Worm (Caenorhabditis elegans) whole organism, mixed stage, embryonic: ENCODE results near the gene F11A5.18.

ENCODE experiments used
- M03D4.4 ChIP-seq: sonication (generic microtip); optimal IDR thresholded peaks from 2 replicates; lab custom pipeline; 2017; ENCODE audit warnings: mild to moderate bottlenecking, missing genetic modification characterization, missing compliant biosample characterization
- bed-3 ChIP-seq: fragments of 200-800 bp; sonication (Bioruptor generic); optimal IDR thresholded peaks from 3 replicates; lab custom pipeline; 2018; ENCODE audit warnings: mild to moderate bottlenecking, missing genetic modification characterization, moderate library complexity, missing compliant biosample characterization
- blmp-1 ChIP-seq: fragments of 150-350 bp; optimal IDR thresholded peaks from 2 replicates; lab custom pipeline; 2014; ENCODE audit warnings: missing biosample characterization, missing genetic modification characterization
- ceh-39 ChIP-seq: fragments of 150-350 bp; optimal IDR thresholded peaks from 2 replicates; lab custom pipeline; 2014; ENCODE audit warnings: missing biosample characterization, missing genetic modification characterization
- ceh-43 ChIP-seq: fragments of 200-800 bp; sonication (Bioruptor generic); optimal IDR thresholded peaks from 2 replicates; lab custom pipeline; 2018; ENCODE audit warnings: mild to moderate bottlenecking, missing genetic modification characterization, moderate library complexity, missing compliant biosample characterization
- ceh-83 ChIP-seq: fragments of 200-800 bp; sonication (Bioruptor generic); optimal IDR thresholded peaks from 2 replicates; lab custom pipeline; 2018; ENCODE audit warnings: mild to moderate bottlenecking, missing genetic modification characterization, missing compliant biosample characterization
- ces-1 ChIP-seq: fragments of 150-350 bp; optimal IDR thresholded peaks from 2 replicates; lab custom pipeline; 2014; ENCODE audit warnings: missing biosample characterization, missing genetic modification reagents, missing genetic modification characterization
- cnd-1 ChIP-seq: fragments of 200-800 bp; sonication (Bioruptor generic); optimal IDR thresholded peaks from 2 replicates; lab custom pipeline; 2018; ENCODE audit warnings: mild to moderate bottlenecking, missing genetic modification characterization, missing compliant biosample characterization
- drap-1 ChIP-seq: fragments of 200-800 bp; sonication (Bioruptor generic); optimal IDR thresholded peaks from 3 replicates; lab custom pipeline; 2018; ENCODE audit warnings: mild to moderate bottlenecking, missing genetic modification characterization, missing compliant biosample characterization
- elt-1 ChIP-seq: sonication (generic microtip); optimal IDR thresholded peaks from 2 replicates; lab custom pipeline; 2017; ENCODE audit warnings: missing genetic modification characterization, mild to moderate bottlenecking, missing compliant biosample characterization, antibody characterized with exemption, moderate library complexity, borderline replicate concordance; ENCODE audit not compliant: insufficient read depth
- flh-1 ChIP-seq: fragments of 200-800 bp; sonication (Bioruptor generic); optimal IDR thresholded peaks from 2 replicates; lab custom pipeline; 2018; ENCODE audit warnings: mild to moderate bottlenecking, missing genetic modification characterization, moderate library complexity, missing compliant biosample characterization
- ham-2 ChIP-seq: fragments of 200-800 bp; sonication (Bioruptor generic); optimal IDR thresholded peaks from 2 replicates; lab custom pipeline; 2018; ENCODE audit warnings: mild to moderate bottlenecking, missing genetic modification characterization, missing compliant biosample characterization
- hlh-1 ChIP-seq: fragments of 150-350 bp; optimal IDR thresholded peaks from 2 replicates; lab custom pipeline; 2014; ENCODE audit warnings: missing biosample characterization, missing genetic modification reagents, missing genetic modification characterization
- lin-13 ChIP-seq: fragments of 150-350 bp; optimal IDR thresholded peaks from 2 replicates; lab custom pipeline; 2014; ENCODE audit warnings: missing biosample characterization, missing genetic modification characterization
- lin-32 ChIP-seq: fragments of 200-800 bp; sonication (Bioruptor generic); optimal IDR thresholded peaks from 2 replicates; lab custom pipeline; 2018; ENCODE audit warnings: mild to moderate bottlenecking, missing genetic modification characterization, missing compliant biosample characterization
- lsy-2 ChIP-seq: fragments of 150-350 bp; optimal IDR thresholded peaks from 2 replicates; lab custom pipeline; 2014; ENCODE audit warnings: missing biosample characterization, missing genetic modification characterization
- mab-5 ChIP-seq: fragments of 150-350 bp; optimal IDR thresholded peaks from 2 replicates; lab custom pipeline; 2014; ENCODE audit warnings: missing biosample characterization, missing genetic modification characterization
- mep-1 ChIP-seq: fragments of 150-350 bp; optimal IDR thresholded peaks from 2 replicates; lab custom pipeline; 2017; ENCODE audit warnings: missing biosample characterization, missing genetic modification reagents, missing genetic modification characterization, inconsistent platforms
- mls-2 ChIP-seq: sonication (generic microtip); optimal IDR thresholded peaks from 2 replicates; lab custom pipeline; 2016; ENCODE audit warnings: mild to moderate bottlenecking, missing genetic modification characterization, moderate library complexity, missing compliant biosample characterization
- nhr-2 ChIP-seq: fragments of 150-350 bp; optimal IDR thresholded peaks from 2 replicates; lab custom pipeline; 2014; ENCODE audit warnings: missing biosample characterization, missing genetic modification characterization
- nhr-237 ChIP-seq: fragments of 150-350 bp; optimal IDR thresholded peaks from 2 replicates; lab custom pipeline; 2014; ENCODE audit warnings: missing biosample characterization, missing genetic modification characterization
- nhr-28 ChIP-seq: fragments of 150-350 bp; optimal IDR thresholded peaks from 2 replicates; lab custom pipeline; 2014; ENCODE audit warnings: missing biosample characterization, missing genetic modification characterization
- nhr-76 ChIP-seq: sonication (generic microtip); optimal IDR thresholded peaks from 2 replicates; lab custom pipeline; 2017; ENCODE audit warnings: missing biosample characterization, missing genetic modification characterization
- pha-4 ChIP-seq: fragments of 150-350 bp; optimal IDR thresholded peaks from 2 replicates; lab custom pipeline; 2018; ENCODE audit warnings: missing biosample characterization, missing genetic modification reagents, missing genetic modification characterization
- sem-2 ChIP-seq: fragments of 200-800 bp; sonication (Bioruptor generic); optimal IDR thresholded peaks from 2 replicates; lab custom pipeline; 2018; ENCODE audit warnings: mild to moderate bottlenecking, missing genetic modification characterization, missing compliant biosample characterization
- snpc-4 ChIP-seq: fragments of 150-350 bp; optimal IDR thresholded peaks from 2 replicates; lab custom pipeline; 2014; ENCODE audit warnings: missing biosample characterization, missing genetic modification characterization
- tbx-8 ChIP-seq: fragments of 200-800 bp; sonication (Bioruptor generic); optimal IDR thresholded peaks from 2 replicates; lab custom pipeline; 2018; ENCODE audit warnings: mild to moderate bottlenecking, missing genetic modification characterization, moderate library complexity, missing compliant biosample characterization
- unc-120 ChIP-seq: sonication (generic microtip); optimal IDR thresholded peaks from 2 replicates; lab custom pipeline; 2017; ENCODE audit warnings: missing genetic modification characterization, missing compliant biosample characterization; ENCODE audit not compliant: poor library complexity, severe bottlenecking
- unc-62 ChIP-seq: fragments of 150-350 bp; optimal IDR thresholded peaks from 2 replicates; lab custom pipeline; 2014; ENCODE audit warnings: missing biosample characterization, missing genetic modification reagents, missing genetic modification characterization
- zip-8 ChIP-seq: fragments of 150-350 bp; optimal IDR thresholded peaks from 2 replicates; lab custom pipeline; 2014; ENCODE audit warnings: missing biosample characterization, missing genetic modification characterization
- ztf-11 ChIP-seq: fragments of 150-350 bp; optimal IDR thresholded peaks from 2 replicates; lab custom pipeline; 2014; ENCODE audit warnings: missing biosample characterization, missing genetic modification characterization

The F11A5.18 gene

DNA sequence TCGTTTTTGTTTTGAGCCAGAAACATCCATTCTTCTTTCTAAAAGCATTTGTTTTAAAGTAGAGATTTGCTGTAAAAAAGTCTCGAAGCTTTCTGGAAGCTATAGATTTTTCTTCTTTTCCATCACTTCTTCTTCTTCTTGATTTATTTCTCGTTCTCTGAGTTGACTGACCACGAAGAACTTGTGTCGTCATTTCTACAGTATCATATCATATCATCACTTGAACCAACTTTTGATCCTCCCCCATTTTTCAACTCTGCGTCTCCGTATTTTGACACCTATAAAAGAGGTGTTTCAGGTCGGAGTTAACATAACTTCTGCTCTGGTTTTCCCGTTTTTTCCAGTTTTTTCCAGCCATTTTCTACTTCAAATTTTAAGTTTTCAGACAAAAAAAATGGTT, 11.8 kb downstream of the F11A5.18 start, which contains the start of gene F11A5.9:
F11A5.9 (plus strand) TSS at position 386 of the 400 bp plus-strand sequence.
- TF ChIP-seq drap-1 (GFP tag; lab: Kevin White, UChicago) (no peak), lsy-2 (tag; lab: Kevin White, UChicago) (no peak), mls-2 (tag; lab: Kevin White, UChicago) (no peak), hlh-1 (tag; lab: Kevin White, UChicago) (no peak), lin-13 (no peak), bed-3 (GFP tag; lab: Kevin White, UChicago) (no peak), zip-8 (tag; lab: Kevin White, UChicago) (no peak), snpc-4 (tag; lab: Kevin White, UChicago) (no peak), sem-2 (GFP tag; lab: Kevin White, UChicago) (no peak), pha-4 (no peak), cnd-1 (tag; lab: Kevin White, UChicago) (no peak), tbx-8 (GFP tag; lab: Kevin White, UChicago) (no peak), unc-120 (tag; lab: Kevin White, UChicago) (no peak), ceh-83 (no peak), ztf-11 (tag; lab: Kevin White, UChicago) (no peak), lin-32 (GFP tag; lab: Kevin White, UChicago) (no peak)
- TF ChIP-seq, all 35 proteins: peak for 0

DNA sequence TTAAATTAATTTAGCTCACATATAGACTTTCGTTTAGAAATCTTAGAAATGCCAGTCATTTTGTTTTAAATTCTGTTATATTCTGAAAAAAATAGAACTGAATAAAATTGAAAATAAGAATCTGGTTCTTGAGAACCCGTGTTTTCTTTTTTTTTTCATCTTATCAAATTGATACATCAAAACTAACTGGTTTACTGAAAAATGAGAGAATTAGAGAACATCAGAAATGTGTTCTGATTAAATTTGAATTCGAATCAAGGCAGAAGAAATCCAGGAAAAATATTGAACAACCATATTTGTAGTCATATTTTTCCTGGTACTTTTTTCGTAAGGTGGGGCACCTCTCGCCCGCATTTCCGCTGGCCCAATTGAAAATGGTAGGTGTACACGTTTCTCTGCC, 15.8 kb downstream of the F11A5.18 start, which contains the start of gene F11A5.15:
F11A5.15 (minus strand) TSS at position 101 of the 400 bp plus-strand sequence.
- TF ChIP-seq zip-8 (tag; lab: Kevin White, UChicago) (no peak), nhr-237 (tag; lab: Kevin White, UChicago) (no peak)

DNA sequence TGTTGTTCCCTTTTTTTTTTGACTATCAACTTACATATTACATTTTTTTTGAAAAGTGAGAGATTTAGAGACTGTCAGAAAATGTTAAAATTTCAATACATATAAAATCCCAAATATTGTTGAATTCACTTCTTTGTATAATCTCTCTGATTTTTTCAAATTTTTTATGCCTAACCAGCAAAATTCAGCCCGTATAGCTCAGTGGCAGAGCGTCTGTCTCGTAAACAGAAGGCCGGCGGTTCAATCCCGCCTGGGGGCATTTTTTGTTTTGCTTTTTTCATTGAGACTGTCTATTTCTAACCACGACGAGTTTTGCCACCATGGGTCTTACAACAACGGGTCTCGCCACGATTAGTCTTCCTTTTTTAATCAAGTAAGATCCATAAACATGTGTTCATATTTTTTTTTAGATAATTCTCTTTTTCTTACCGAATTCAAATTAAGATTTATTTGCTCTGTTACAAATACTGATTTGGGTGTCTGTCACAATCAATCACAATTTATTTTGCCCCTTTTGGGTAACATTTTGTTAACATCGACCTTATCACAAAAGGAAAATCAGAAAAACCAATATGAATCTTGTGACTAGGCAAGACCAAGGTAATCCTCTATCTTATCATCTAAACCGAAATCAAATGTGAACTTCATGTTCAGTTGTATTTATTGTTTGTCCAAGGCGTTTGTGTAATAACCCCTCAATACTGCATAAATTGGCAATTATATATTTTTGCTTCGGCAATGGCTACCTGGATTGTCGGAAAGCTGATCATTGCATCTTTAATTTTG, 16.4 kb downstream of the F11A5.18 start, which contains the start of gene glc-1:
glc-1 (plus strand) TSS at position 663 of the 786 bp plus-strand sequence.
- no peak for TF ChIP-seq elt-1 (tag; lab: Kevin White, UChicago)
- no peak for TF ChIP-seq ces-1 (GFP tag; lab: Kevin White, UChicago)
- no peak for TF ChIP-seq blmp-1
- TF ChIP-seq mls-2 (tag; lab: Kevin White, UChicago) = no peak
- TF ChIP-seq mab-5 (tag; lab: Kevin White, UChicago) = no peak
- no peak for TF ChIP-seq unc-62
- no peak for TF ChIP-seq nhr-76

DNA sequence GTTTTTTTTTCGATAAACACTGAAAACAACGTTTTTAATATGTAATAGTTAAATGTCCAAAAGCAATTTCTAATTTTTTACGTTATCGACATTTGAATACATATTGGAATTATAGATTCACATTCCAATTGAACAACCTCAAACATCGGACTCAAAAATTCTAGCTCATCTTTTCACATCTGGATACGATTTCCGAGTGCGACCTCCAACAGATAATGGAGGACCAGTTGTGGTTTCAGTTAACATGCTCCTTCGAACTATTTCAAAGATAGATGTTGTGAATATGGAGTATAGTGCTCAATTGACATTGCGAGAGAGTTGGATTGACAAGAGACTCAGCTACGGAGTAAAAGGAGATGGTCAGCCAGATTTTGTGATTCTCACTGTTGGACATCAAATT, 17.3 kb downstream of the F11A5.18 start:
- TF ChIP-seq ceh-39 (tag; lab: Kevin White, UChicago) = no peak
- TF ChIP-seq lin-13 = no peak
- TF ChIP-seq, all 35 proteins: peak for 0

DNA sequence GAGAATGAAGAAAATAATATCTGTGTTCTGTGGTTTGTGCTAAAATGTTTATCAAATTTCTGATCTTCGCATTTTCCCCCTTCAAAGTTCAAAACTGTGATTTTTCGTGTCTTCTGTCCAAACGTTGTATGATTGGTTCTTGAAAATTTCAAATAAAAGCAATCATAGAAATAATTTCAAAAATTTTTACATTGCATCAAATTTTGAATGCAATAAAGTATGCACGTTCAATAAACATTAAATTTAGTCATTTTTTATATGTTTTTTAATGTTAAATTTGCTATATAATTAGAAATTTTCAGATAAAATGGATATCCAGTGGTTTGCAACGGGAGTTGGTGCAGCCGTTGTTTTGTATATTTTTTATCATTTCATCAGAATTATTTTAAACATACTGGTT, 21.3 kb downstream of the F11A5.18 start, which contains the start of gene stdh-2:
stdh-2 (plus strand) TSS at position 301 of the 400 bp plus-strand sequence.
- no peak for TF ChIP-seq mep-1 (tag; lab: Kevin White, UChicago)
- TF ChIP-seq flh-1 (GFP tag; lab: Kevin White, UChicago) = no peak
- no peak for TF ChIP-seq ham-2
- no peak for TF ChIP-seq M03D4.4 (tag; lab: Kevin White, UChicago)
- TF ChIP-seq ceh-39 (tag; lab: Kevin White, UChicago) = no peak
- no peak for TF ChIP-seq nhr-76
- no peak for TF ChIP-seq nhr-2
- no peak for TF ChIP-seq cnd-1 (tag; lab: Kevin White, UChicago)
- no peak for TF ChIP-seq ces-1 (GFP tag; lab: Kevin White, UChicago)
- TF ChIP-seq hlh-1 (tag; lab: Kevin White, UChicago) = no peak
- no peak for TF ChIP-seq snpc-4 (tag; lab: Kevin White, UChicago)
- TF ChIP-seq nhr-28 (tag; lab: Kevin White, UChicago) = no peak
- TF ChIP-seq ceh-43 = no peak
